Worm (Caenorhabditis elegans) whole organism, L2 larva: ENCODE results near the gene pat-9.
A peak's percentile ranks its signal among the peaks of the same experiment; 100 is the strongest.

Experiments used
- R02D3.7 ChIP-seq: fragments of 150-350 bp; optimal IDR thresholded peaks from 2 replicates; lab custom pipeline; 2014; ENCODE audit warnings: missing biosample characterization, missing genetic modification characterization
- aly-2 ChIP-seq: fragments of 150-350 bp; optimal IDR thresholded peaks from 2 replicates; lab custom pipeline; 2014; ENCODE audit warnings: missing biosample characterization, missing genetic modification characterization
- ama-1 ChIP-seq: fragments of 150-350 bp; optimal IDR thresholded peaks from 2 replicates; lab custom pipeline; 2018; ENCODE audit warnings: inconsistent platforms
- blmp-1 ChIP-seq: sonication (generic microtip); optimal IDR thresholded peaks from 2 replicates; lab custom pipeline; 2017; ENCODE audit warnings: missing genetic modification characterization, mild to moderate bottlenecking, missing compliant biosample characterization, antibody characterized with exemption, moderate library complexity; ENCODE audit not compliant: insufficient read depth
- ceh-82 ChIP-seq: fragments of 150-350 bp; optimal IDR thresholded peaks from 2 replicates; lab custom pipeline; 2014; ENCODE audit warnings: missing biosample characterization, missing genetic modification characterization
- crh-2 ChIP-seq: sonication (generic microtip); optimal IDR thresholded peaks from 2 replicates; lab custom pipeline; 2017; ENCODE audit warnings: missing biosample characterization, missing genetic modification characterization
- dmd-4 ChIP-seq: sonication (generic microtip); optimal IDR thresholded peaks from 2 replicates; lab custom pipeline; 2017; ENCODE audit warnings: missing biosample characterization, missing genetic modification characterization
- egl-27 ChIP-seq: sonication (generic microtip); optimal IDR thresholded peaks from 3 replicates; lab custom pipeline; 2017; ENCODE audit warnings: missing biosample characterization, missing genetic modification reagents, missing genetic modification characterization
- elt-1 ChIP-seq: fragments of 150-350 bp; optimal IDR thresholded peaks from 2 replicates; lab custom pipeline; 2014; ENCODE audit warnings: missing biosample characterization, missing genetic modification characterization
- elt-3 ChIP-seq: sonication (generic microtip); optimal IDR thresholded peaks from 2 replicates; lab custom pipeline; 2017; ENCODE audit warnings: missing biosample characterization, missing genetic modification characterization
- fos-1 ChIP-seq: fragments of 150-350 bp; optimal IDR thresholded peaks from 2 replicates; lab custom pipeline; 2014; ENCODE audit warnings: missing biosample characterization, missing genetic modification characterization
- gmeb-1 ChIP-seq: fragments of 150-350 bp; optimal IDR thresholded peaks from 2 replicates; lab custom pipeline; 2014; ENCODE audit warnings: missing biosample characterization, missing genetic modification characterization
- lin-11 ChIP-seq: fragments of 150-350 bp; sonication (generic microtip); optimal IDR thresholded peaks from 2 replicates; lab custom pipeline; 2014; ENCODE audit warnings: missing biosample characterization, missing genetic modification characterization, inconsistent platforms, mixed read lengths
- lin-39 ChIP-seq: fragments of 150-350 bp; optimal IDR thresholded peaks from 2 replicates; lab custom pipeline; 2014; ENCODE audit warnings: missing biosample characterization, missing genetic modification reagents, missing genetic modification characterization
- lsy-2 ChIP-seq, 2 experiments: fragments of 150-350 bp in 1 of 2; sonication (generic microtip) in 1 of 2; optimal IDR thresholded peaks; 2 replicates each; lab custom pipeline; 2014 to 2017; ENCODE audit warnings: missing biosample characterization in 2 of 2, missing genetic modification characterization in 2 of 2
- mab-5 ChIP-seq: fragments of 150-350 bp; optimal IDR thresholded peaks from 2 replicates; lab custom pipeline; 2014; ENCODE audit warnings: missing biosample characterization, missing genetic modification characterization
- mbf-1 ChIP-seq: sonication (generic microtip); optimal IDR thresholded peaks from 2 replicates; lab custom pipeline; 2017; ENCODE audit warnings: missing biosample characterization, missing genetic modification characterization
- mdl-1 ChIP-seq, 2 experiments: fragments of 150-350 bp in 1 of 2; sonication (generic microtip) in 1 of 2; optimal IDR thresholded peaks; 2 replicates each; lab custom pipeline; 2017; ENCODE audit warnings: missing biosample characterization in 2 of 2, missing genetic modification characterization in 2 of 2
- nhr-10 ChIP-seq: sonication (generic microtip); optimal IDR thresholded peaks from 2 replicates; lab custom pipeline; 2017; ENCODE audit warnings: missing biosample characterization, missing genetic modification characterization
- nhr-21 ChIP-seq: fragments of 150-350 bp; optimal IDR thresholded peaks from 2 replicates; lab custom pipeline; 2014; ENCODE audit warnings: missing biosample characterization, missing genetic modification characterization
- nhr-23 ChIP-seq: fragments of 150-350 bp; optimal IDR thresholded peaks from 2 replicates; lab custom pipeline; 2014; ENCODE audit warnings: missing biosample characterization, missing genetic modification reagents, missing genetic modification characterization
- nhr-6 ChIP-seq: fragments of 150-350 bp; optimal IDR thresholded peaks from 2 replicates; lab custom pipeline; 2014; ENCODE audit warnings: missing biosample characterization, missing genetic modification characterization
- sem-4 ChIP-seq: fragments of 150-350 bp; optimal IDR thresholded peaks from 2 replicates; lab custom pipeline; 2014; ENCODE audit warnings: missing biosample characterization, missing genetic modification reagents, missing genetic modification characterization
- skn-1 ChIP-seq: sonication (generic microtip); optimal IDR thresholded peaks from 2 replicates; lab custom pipeline; 2017; ENCODE audit warnings: missing biosample characterization, missing genetic modification characterization
- sma-3 ChIP-seq: sonication (generic microtip); optimal IDR thresholded peaks from 2 replicates; lab custom pipeline; 2016; ENCODE audit warnings: missing genetic modification reagents, missing genetic modification characterization, missing compliant biosample characterization
- sma-9 ChIP-seq, 2 experiments: fragments of 150-350 bp in 1 of 2; sonication (generic microtip) in 1 of 2; optimal IDR thresholded peaks; 2 replicates each; lab custom pipeline; 2014 to 2016; ENCODE audit warnings: missing genetic modification characterization in 2 of 2, mild to moderate bottlenecking in 1 of 2, missing biosample characterization in 1 of 2, missing compliant biosample characterization in 1 of 2, missing genetic modification reagents in 1 of 2, moderate library complexity in 1 of 2
- snpc-4 ChIP-seq: fragments of 150-350 bp; optimal IDR thresholded peaks from 2 replicates; lab custom pipeline; 2014; ENCODE audit warnings: missing biosample characterization, missing genetic modification characterization
- unc-39 ChIP-seq: fragments of 150-350 bp; optimal IDR thresholded peaks from 2 replicates; lab custom pipeline; 2014; ENCODE audit warnings: missing biosample characterization, missing genetic modification characterization
- unc-55 ChIP-seq: fragments of 150-350 bp; sonication (generic microtip); optimal IDR thresholded peaks from 3 replicates; lab custom pipeline; 2014; ENCODE audit warnings: missing biosample characterization, missing genetic modification reagents, missing genetic modification characterization
- unc-62 ChIP-seq: fragments of 150-350 bp; optimal IDR thresholded peaks from 2 replicates; lab custom pipeline; 2014; ENCODE audit warnings: missing biosample characterization, missing genetic modification reagents, missing genetic modification characterization
- ztf-1 ChIP-seq: fragments of 200-800 bp; sonication (Bioruptor generic); conservative IDR thresholded peaks from 2 replicates; pipeline ENCODE4 v1.3.6; 2022; ENCODE audit warnings: missing genetic modification characterization, missing compliant biosample characterization
- ztf-11 ChIP-seq: sonication (generic microtip); optimal IDR thresholded peaks from 2 replicates; lab custom pipeline; 2017; ENCODE audit warnings: missing biosample characterization, missing genetic modification characterization
- ztf-4 ChIP-seq: fragments of 150-350 bp; optimal IDR thresholded peaks from 2 replicates; lab custom pipeline; 2014; ENCODE audit warnings: missing biosample characterization, missing genetic modification characterization

The pat-9 gene

DNA sequence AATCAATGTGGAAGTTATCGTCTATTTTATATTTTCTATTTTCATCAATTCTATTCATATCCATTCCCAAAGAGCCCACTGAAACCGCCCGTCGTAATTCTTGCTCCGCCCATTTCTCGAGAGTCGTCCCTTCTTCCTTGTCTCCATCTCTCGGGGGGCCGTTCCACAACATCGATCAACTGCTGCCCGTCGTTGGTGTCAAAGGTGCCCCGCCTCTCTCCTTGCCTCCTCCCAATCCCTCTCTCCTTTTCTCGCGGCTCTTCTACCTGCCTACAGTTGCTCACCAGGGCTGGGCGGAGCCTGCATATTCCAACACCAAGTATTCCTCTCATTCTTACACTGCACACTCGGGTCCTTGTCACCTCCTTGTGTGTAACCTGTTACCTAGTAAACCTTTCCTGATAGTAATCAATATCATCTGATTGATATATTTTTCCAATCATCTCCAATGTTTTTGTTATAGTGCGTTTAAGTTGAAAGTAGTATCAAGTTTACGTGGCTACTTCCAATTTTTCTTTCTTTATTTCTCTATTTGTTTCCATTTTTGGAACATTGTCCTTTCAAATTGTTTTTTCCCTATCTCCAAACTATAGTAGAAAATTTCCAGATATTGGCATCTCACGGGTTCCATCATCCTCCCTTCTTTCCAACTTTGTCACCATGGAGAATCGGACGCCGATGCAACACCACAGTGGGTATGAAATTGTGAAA is at the start of gene pat-9:
pat-9 (plus strand) TSS at position 661 of the 711 bp plus-strand sequence.
- TF ChIP-seq egl-27 (tag; lab: Kevin White, UChicago) (no peak), elt-3 (tag; lab: Kevin White, UChicago) (no peak), blmp-1 (tag; lab: Kevin White, UChicago) (no peak), gmeb-1 (tag; lab: Kevin White, UChicago) (no peak), sma-3 (GFP tag; lab: Kevin White, UChicago) (no peak), nhr-21 (tag; lab: Kevin White, UChicago) (no peak), snpc-4 (tag; lab: Kevin White, UChicago) (no peak), aly-2 (tag; lab: Kevin White, UChicago) (no peak), nhr-10 (tag; lab: Kevin White, UChicago) (no peak)
- TF ChIP-seq, all 48 proteins: peak for 0

DNA sequence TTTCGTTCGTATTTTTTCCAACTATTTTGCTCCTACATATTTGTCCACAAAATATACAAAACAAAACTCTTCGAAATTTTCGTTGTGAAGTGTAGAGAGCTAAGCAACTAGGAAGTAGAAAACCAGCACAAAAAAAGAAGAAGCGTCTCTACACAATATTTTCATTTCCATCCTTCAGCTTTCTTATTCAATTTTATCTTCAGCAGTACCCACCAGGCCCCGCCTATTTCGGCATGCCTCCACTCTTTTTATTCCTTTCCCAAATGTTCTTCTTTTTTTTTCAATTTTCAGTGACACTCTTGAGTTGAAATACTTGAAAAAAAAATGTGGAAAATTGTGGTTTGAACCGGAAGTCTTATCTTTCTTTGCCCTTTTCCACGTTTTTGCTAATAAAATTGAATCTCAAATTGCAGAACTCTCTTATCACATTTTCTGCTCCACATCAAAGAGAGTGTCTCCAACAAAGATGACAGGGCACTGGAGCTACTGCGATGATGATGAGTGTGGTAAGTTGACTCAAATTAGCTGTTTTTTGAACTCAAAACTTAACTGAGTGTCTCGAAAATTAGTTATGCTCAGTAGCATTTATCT is 49.5 kb upstream of the pat-9 start, which contains the start of gene cah-3:
cah-3 (plus strand) TSS at position 414 of the 591 bp plus-strand sequence.
- TF ChIP-seq mbf-1 (tag; lab: Kevin White, UChicago) (no peak), fos-1 (tag; lab: Kevin White, UChicago) (peak; percentile 88), crh-2 (tag; lab: Kevin White, UChicago) (peak; percentile 61), sma-9 (GFP tag; optimal IDR thresholded peaks at IDR 0.05; lab: Kevin White, UChicago) (peak; percentile 7), sma-9 (tag; optimal IDR thresholded peaks at IDR 0.05; lab: Kevin White, UChicago) (no peak), sem-4 (no peak), mab-5 (tag; lab: Kevin White, UChicago) (no peak), snpc-4 (tag; lab: Kevin White, UChicago) (no peak), aly-2 (tag; lab: Kevin White, UChicago) (no peak), gmeb-1 (tag; lab: Kevin White, UChicago) (no peak), mdl-1 (tag; optimal IDR thresholded peaks at IDR 0.05; lab: Kevin White, UChicago) (peak in 1 of 2 experiments; percentile 15)

DNA sequence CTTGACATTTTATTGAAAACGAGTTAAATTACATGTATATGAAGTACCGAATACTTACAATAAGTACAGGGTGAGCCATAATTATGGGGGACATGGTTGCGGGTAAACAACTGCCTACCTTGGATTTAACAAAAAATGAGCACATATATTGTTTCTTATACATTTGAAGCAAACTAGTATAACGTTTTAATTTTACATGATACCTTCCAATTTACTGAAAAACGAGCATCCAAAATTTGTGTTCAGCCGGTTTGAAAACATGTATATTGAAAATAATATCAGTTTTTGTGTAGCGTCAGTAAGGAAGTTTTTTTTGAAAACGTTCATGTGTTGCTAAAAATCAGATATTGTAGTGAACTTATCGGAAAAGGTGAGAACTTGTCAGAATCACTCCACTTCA is 45.9 kb upstream of the pat-9 start:
- TF ChIP-seq snpc-4 (tag; lab: Kevin White, UChicago) (no peak), lin-11 (no peak), ztf-1 (GFP tag; lab: Robert Waterston, UW) (no peak), ama-1 (lab: Kevin White, UChicago) (no peak), ztf-11 (tag; lab: Kevin White, UChicago) (no peak), nhr-23 (no peak), R02D3.7 (tag; lab: Kevin White, UChicago) (no peak), egl-27 (tag; lab: Kevin White, UChicago) (no peak), mab-5 (tag; lab: Kevin White, UChicago) (no peak), skn-1 (tag; lab: Kevin White, UChicago) (no peak), elt-1 (tag; lab: Kevin White, UChicago) (no peak), lin-39 (tag; lab: Kevin White, UChicago) (no peak), nhr-6 (tag; lab: Kevin White, UChicago) (no peak), crh-2 (tag; lab: Kevin White, UChicago) (no peak), unc-39 (no peak), fos-1 (tag; lab: Kevin White, UChicago) (no peak)
- TF ChIP-seq, all 48 proteins: peak for 0

DNA sequence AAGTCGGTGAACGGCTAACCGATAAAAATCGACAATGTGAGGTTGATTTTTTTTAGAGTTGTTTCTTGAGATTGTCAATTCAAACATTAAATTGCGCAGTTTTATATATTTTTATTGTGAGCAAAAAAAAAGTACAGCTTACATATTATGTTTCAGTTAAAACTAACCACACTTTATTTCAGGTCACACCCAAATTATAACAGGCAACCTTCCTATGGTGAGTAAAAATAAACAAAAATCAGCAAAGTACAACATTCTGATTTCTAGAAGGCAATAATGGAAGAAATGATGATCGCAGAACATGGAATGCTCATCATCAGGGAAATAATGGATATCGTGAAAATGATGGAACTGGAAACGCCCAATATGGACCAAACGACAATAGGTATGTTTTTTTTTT is 42.1 kb upstream of the pat-9 start, which contains the start of gene K05G3.2:
K05G3.2 (plus strand) TSS at position 301 of the 400 bp plus-strand sequence.
- no peak for TF ChIP-seq elt-3 (tag; lab: Kevin White, UChicago)
- TF ChIP-seq ztf-1 (GFP tag; lab: Robert Waterston, UW) = no peak
- no peak for TF ChIP-seq ceh-82 (tag; lab: Kevin White, UChicago)
- no peak for TF ChIP-seq mbf-1 (tag; lab: Kevin White, UChicago)
- TF ChIP-seq ztf-4 (tag; lab: Kevin White, UChicago) = no peak
- no peak for TF ChIP-seq dmd-4 (tag; lab: Kevin White, UChicago)
- TF ChIP-seq lsy-2 (tag; optimal IDR thresholded peaks at IDR 0.05; lab: Kevin White, UChicago) = no peak
- TF ChIP-seq unc-55 (GFP tag; lab: Kevin White, UChicago) = no peak
- TF ChIP-seq ama-1 (lab: Kevin White, UChicago) = no peak
- TF ChIP-seq unc-62 = no peak
